Fruit fly (Drosophila melanogaster) Kc167 (cell line): ENCODE results near the gene SelT.

Experiments used
- Myc ChIP-seq: fragments of >200 bp; optimal IDR thresholded peaks from 2 replicates; lab custom pipeline; 2017; ENCODE audit warnings: missing external identifiers
- Sin3A ChIP-seq: fragments of >200 bp; optimal IDR thresholded peaks from 2 replicates; lab custom pipeline; 2018; ENCODE audit warnings: missing external identifiers
- h ChIP-seq: fragments of >200 bp; optimal IDR thresholded peaks from 3 replicates; lab custom pipeline; 2018; ENCODE audit warnings: missing external identifiers
- insv ChIP-seq: fragments of >200 bp; optimal IDR thresholded peaks from 3 replicates; lab custom pipeline; 2018; ENCODE audit warnings: missing external identifiers
- psq ChIP-seq: fragments of >200 bp; optimal IDR thresholded peaks from 2 replicates; lab custom pipeline; 2017; ENCODE audit warnings: missing external identifiers
- ttk ChIP-seq: sonication (Bioruptor generic); optimal IDR thresholded peaks from 2 replicates; lab custom pipeline; 2017; ENCODE audit warnings: missing external identifiers

DNA sequence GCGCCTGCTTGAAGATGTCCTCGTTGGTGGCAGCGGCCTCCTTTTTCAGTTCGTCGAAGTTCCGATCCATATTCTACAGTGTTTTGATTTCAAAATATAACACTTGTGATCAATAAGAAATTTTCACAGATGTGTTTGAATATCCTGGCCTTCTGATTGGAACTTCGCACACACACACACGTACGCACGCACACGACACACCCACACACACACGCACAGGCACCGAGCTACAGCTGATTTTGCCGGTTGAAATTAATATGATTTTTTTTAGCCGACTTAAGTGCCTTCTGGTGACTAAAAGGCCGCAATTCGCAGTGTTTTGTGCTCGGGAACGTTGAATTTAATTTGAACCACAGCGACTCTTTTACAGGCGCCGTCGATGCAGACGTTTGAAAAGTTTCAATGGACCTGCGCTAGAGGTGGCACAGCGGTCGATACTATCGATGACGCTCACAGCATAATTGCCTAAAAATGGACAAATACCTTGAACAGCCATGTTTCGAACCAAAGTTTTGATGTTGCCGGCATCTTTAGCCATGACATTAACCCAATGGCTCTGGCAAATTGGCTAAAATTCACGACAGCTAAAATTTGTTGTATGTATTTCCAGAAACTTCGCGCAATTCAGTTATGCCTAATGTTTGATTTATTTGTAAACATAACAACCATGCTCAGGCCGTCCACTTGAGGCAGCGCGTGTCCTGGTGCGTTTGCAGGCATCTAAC, 1.3 kb upstream of the SelT start, which contains the start of gene Rtnl1:
- TF ChIP-seq Sin3A (lab: Kevin White, UChicago) (no peak), Myc (lab: Kevin White, UChicago) (no peak), h (lab: Kevin White, UChicago) (no peak), psq (no peak), ttk (no peak), insv (lab: Kevin White, UChicago) (no peak)
